Fruit fly (Drosophila melanogaster) whole organism, embryonic: Measurements from ENCODE around the gene Ant2.

ENCODE experiments used
- Abd-B ChIP-seq: fragments of 200-800 bp; sonication (Bioruptor generic); optimal IDR thresholded peaks from 2 replicates; lab custom pipeline; 2018; ENCODE audit warnings: missing biosample characterization, mild to moderate bottlenecking, missing genetic modification characterization, moderate library complexity
- CkIIα-i1 ChIP-seq: fragments of 200-800 bp; sonication (Bioruptor generic); IDR thresholded peaks from 2 replicates; pipeline ENCODE4 v1.3.6; 2022; ENCODE audit warnings: missing biosample characterization, missing genetic modification characterization
- CoRest ChIP-seq: fragments of 200-800 bp; sonication (Bioruptor generic); optimal IDR thresholded peaks from 3 replicates; lab custom pipeline; 2018; ENCODE audit warnings: missing biosample characterization, mild to moderate bottlenecking, missing genetic modification characterization, moderate library complexity
- H15 ChIP-seq: fragments of 200-800 bp; sonication (Bioruptor generic); IDR thresholded peaks from 3 replicates; pipeline ENCODE4 v1.3.6; 2022; ENCODE audit warnings: missing biosample characterization, missing genetic modification characterization
- br ChIP-seq: fragments of >200 bp; optimal IDR thresholded peaks from 2 replicates; lab custom pipeline; 2017
- chn ChIP-seq: fragments of 200-800 bp; sonication (Bioruptor generic); optimal IDR thresholded peaks from 2 replicates; lab custom pipeline; 2016; ENCODE audit warnings: missing biosample characterization, missing genetic modification characterization
- ci ChIP-seq: fragments of 200-800 bp; sonication (Bioruptor generic); IDR thresholded peaks from 3 replicates; pipeline ENCODE4 v1.3.6; 2022; ENCODE audit warnings: missing biosample characterization, missing genetic modification characterization
- h ChIP-seq: fragments of >200 bp; optimal IDR thresholded peaks from 2 replicates; lab custom pipeline; 2017
- salm ChIP-seq: fragments of 200-800 bp; sonication (Bioruptor generic); optimal IDR thresholded peaks from 2 replicates; lab custom pipeline; 2018; ENCODE audit warnings: missing biosample characterization, mild to moderate bottlenecking, missing genetic modification characterization
- ttk ChIP-seq: fragments of 200-800 bp; sonication (Bioruptor generic); IDR thresholded peaks from 2 replicates; pipeline ENCODE4 v2.1.2; 2022; ENCODE audit warnings: missing biosample characterization, missing genetic modification characterization
- tup ChIP-seq: fragments of 200-800 bp; sonication (Bioruptor generic); optimal IDR thresholded peaks from 2 replicates; lab custom pipeline; 2016; ENCODE audit warnings: missing biosample characterization, mild to moderate bottlenecking, missing genetic modification characterization, moderate library complexity

- TF ChIP-seq h (lab: Kevin White, UChicago) (no peak), chn (GFP tag; lab: Kevin White, UChicago) (no peak), br (lab: Kevin White, UChicago) (no peak), H15 (GFP tag; lab: Robert Waterston, UW) (no peak), Abd-B (no peak), CkIIα-i1 (GFP tag; lab: Robert Waterston, UW) (no peak), CoRest (no peak), salm (tag; lab: Kevin White, UChicago) (no peak), ttk (GFP tag; lab: Robert Waterston, UW) (no peak), tup (GFP tag; lab: Kevin White, UChicago) (no peak), ci (GFP tag; lab: Robert Waterston, UW) (no peak)
Measured at dm6 chrX:10743825-10744224, 42.9 kb downstream of the Ant2 start.
